Worm (Caenorhabditis elegans) whole organism, L2 larva: Measurements from ENCODE around the gene T05C3.6.

Source experiments
- C34F6.9 ChIP-seq: fragments of 150-350 bp; optimal IDR thresholded peaks from 2 replicates; lab custom pipeline; 2014; ENCODE audit warnings: missing biosample characterization, missing genetic modification characterization
- F13H6.1 ChIP-seq: sonication (generic microtip); optimal IDR thresholded peaks from 2 replicates; lab custom pipeline; 2016; ENCODE audit warnings: missing genetic modification characterization, missing compliant biosample characterization
- R02D3.7 ChIP-seq: fragments of 150-350 bp; optimal IDR thresholded peaks from 2 replicates; lab custom pipeline; 2014; ENCODE audit warnings: missing biosample characterization, missing genetic modification characterization
- alr-1 ChIP-seq: fragments of 150-350 bp; optimal IDR thresholded peaks from 2 replicates; lab custom pipeline; 2014; ENCODE audit warnings: missing biosample characterization, missing genetic modification characterization
- aly-2 ChIP-seq: fragments of 150-350 bp; optimal IDR thresholded peaks from 2 replicates; lab custom pipeline; 2014; ENCODE audit warnings: missing biosample characterization, missing genetic modification characterization
- ama-1 ChIP-seq: fragments of 150-350 bp; optimal IDR thresholded peaks from 2 replicates; lab custom pipeline; 2018; ENCODE audit warnings: inconsistent platforms
- ceh-16 ChIP-seq: fragments of 150-350 bp; optimal IDR thresholded peaks from 2 replicates; lab custom pipeline; 2014; ENCODE audit warnings: missing biosample characterization, missing genetic modification characterization
- ceh-82 ChIP-seq: fragments of 150-350 bp; optimal IDR thresholded peaks from 2 replicates; lab custom pipeline; 2014; ENCODE audit warnings: missing biosample characterization, missing genetic modification characterization
- crh-2 ChIP-seq: sonication (generic microtip); optimal IDR thresholded peaks from 2 replicates; lab custom pipeline; 2017; ENCODE audit warnings: missing biosample characterization, missing genetic modification characterization
- dmd-4 ChIP-seq: sonication (generic microtip); optimal IDR thresholded peaks from 2 replicates; lab custom pipeline; 2017; ENCODE audit warnings: missing biosample characterization, missing genetic modification characterization
- egl-27 ChIP-seq: sonication (generic microtip); optimal IDR thresholded peaks from 3 replicates; lab custom pipeline; 2017; ENCODE audit warnings: missing biosample characterization, missing genetic modification reagents, missing genetic modification characterization
- elt-1 ChIP-seq: fragments of 150-350 bp; optimal IDR thresholded peaks from 2 replicates; lab custom pipeline; 2014; ENCODE audit warnings: missing biosample characterization, missing genetic modification characterization
- elt-3 ChIP-seq: sonication (generic microtip); optimal IDR thresholded peaks from 2 replicates; lab custom pipeline; 2017; ENCODE audit warnings: missing biosample characterization, missing genetic modification characterization
- gmeb-1 ChIP-seq: fragments of 150-350 bp; optimal IDR thresholded peaks from 2 replicates; lab custom pipeline; 2014; ENCODE audit warnings: missing biosample characterization, missing genetic modification characterization
- lin-39 ChIP-seq: fragments of 150-350 bp; optimal IDR thresholded peaks from 2 replicates; lab custom pipeline; 2014; ENCODE audit warnings: missing biosample characterization, missing genetic modification reagents, missing genetic modification characterization
- lsy-2 ChIP-seq, 2 experiments: fragments of 150-350 bp in 1 of 2; sonication (generic microtip) in 1 of 2; optimal IDR thresholded peaks; 2 replicates each; lab custom pipeline; 2014 to 2017; ENCODE audit warnings: missing biosample characterization in 2 of 2, missing genetic modification characterization in 2 of 2
- mab-5 ChIP-seq: fragments of 150-350 bp; optimal IDR thresholded peaks from 2 replicates; lab custom pipeline; 2014; ENCODE audit warnings: missing biosample characterization, missing genetic modification characterization
- mbf-1 ChIP-seq: sonication (generic microtip); optimal IDR thresholded peaks from 2 replicates; lab custom pipeline; 2017; ENCODE audit warnings: missing biosample characterization, missing genetic modification characterization
- nhr-10 ChIP-seq: sonication (generic microtip); optimal IDR thresholded peaks from 2 replicates; lab custom pipeline; 2017; ENCODE audit warnings: missing biosample characterization, missing genetic modification characterization
- nhr-12 ChIP-seq: fragments of 150-350 bp; optimal IDR thresholded peaks from 2 replicates; lab custom pipeline; 2014; ENCODE audit warnings: missing biosample characterization, missing genetic modification characterization
- nhr-21 ChIP-seq: fragments of 150-350 bp; optimal IDR thresholded peaks from 2 replicates; lab custom pipeline; 2014; ENCODE audit warnings: missing biosample characterization, missing genetic modification characterization
- nhr-23 ChIP-seq: fragments of 150-350 bp; optimal IDR thresholded peaks from 2 replicates; lab custom pipeline; 2014; ENCODE audit warnings: missing biosample characterization, missing genetic modification reagents, missing genetic modification characterization
- nhr-25 ChIP-seq: fragments of 150-350 bp; sonication (generic microtip); optimal IDR thresholded peaks from 3 replicates; lab custom pipeline; 2014; ENCODE audit warnings: missing biosample characterization, missing genetic modification characterization
- nhr-6 ChIP-seq: fragments of 150-350 bp; optimal IDR thresholded peaks from 2 replicates; lab custom pipeline; 2014; ENCODE audit warnings: missing biosample characterization, missing genetic modification characterization
- nhr-77 ChIP-seq: fragments of 150-350 bp; optimal IDR thresholded peaks from 2 replicates; lab custom pipeline; 2014; ENCODE audit warnings: missing biosample characterization, missing genetic modification characterization
- sem-4 ChIP-seq: fragments of 150-350 bp; optimal IDR thresholded peaks from 2 replicates; lab custom pipeline; 2014; ENCODE audit warnings: missing biosample characterization, missing genetic modification reagents, missing genetic modification characterization
- sma-3 ChIP-seq: sonication (generic microtip); optimal IDR thresholded peaks from 2 replicates; lab custom pipeline; 2016; ENCODE audit warnings: missing genetic modification reagents, missing genetic modification characterization, missing compliant biosample characterization
- sma-9 ChIP-seq, 2 experiments: fragments of 150-350 bp in 1 of 2; sonication (generic microtip) in 1 of 2; optimal IDR thresholded peaks; 2 replicates each; lab custom pipeline; 2014 to 2016; ENCODE audit warnings: missing genetic modification characterization in 2 of 2, mild to moderate bottlenecking in 1 of 2, missing biosample characterization in 1 of 2, missing compliant biosample characterization in 1 of 2, missing genetic modification reagents in 1 of 2, moderate library complexity in 1 of 2
- snpc-4 ChIP-seq: fragments of 150-350 bp; optimal IDR thresholded peaks from 2 replicates; lab custom pipeline; 2014; ENCODE audit warnings: missing biosample characterization, missing genetic modification characterization
- unc-39 ChIP-seq: fragments of 150-350 bp; optimal IDR thresholded peaks from 2 replicates; lab custom pipeline; 2014; ENCODE audit warnings: missing biosample characterization, missing genetic modification characterization
- zag-1 ChIP-seq: fragments of 150-350 bp; optimal IDR thresholded peaks from 2 replicates; lab custom pipeline; 2014; ENCODE audit warnings: missing biosample characterization, missing genetic modification characterization
- ztf-1 ChIP-seq: fragments of 200-800 bp; sonication (Bioruptor generic); conservative IDR thresholded peaks from 2 replicates; pipeline ENCODE4 v1.3.6; 2022; ENCODE audit warnings: missing genetic modification characterization, missing compliant biosample characterization
- ztf-11 ChIP-seq: sonication (generic microtip); optimal IDR thresholded peaks from 2 replicates; lab custom pipeline; 2017; ENCODE audit warnings: missing biosample characterization, missing genetic modification characterization
- ztf-4 ChIP-seq: fragments of 150-350 bp; optimal IDR thresholded peaks from 2 replicates; lab custom pipeline; 2014; ENCODE audit warnings: missing biosample characterization, missing genetic modification characterization

Gene T05C3.6

ce11 chrV:5488766-5489165 is 1.5 kb upstream of the T05C3.6 start, which contains the start of gene grl-18:
Gene grl-18 (minus strand): TSS chrV:5488866.
- TF ChIP-seq sem-4 (tag; lab: Kevin White, UChicago), result no peak
- TF ChIP-seq lin-39 (tag; lab: Kevin White, UChicago), result no peak
- TF ChIP-seq alr-1 (tag; lab: Kevin White, UChicago), result no peak
- no peak for TF ChIP-seq lsy-2 (tag; optimal IDR thresholded peaks at IDR 0.05; lab: Kevin White, UChicago)
- TF ChIP-seq gmeb-1 (tag; lab: Kevin White, UChicago), result no peak
- no peak for TF ChIP-seq nhr-77 (tag; lab: Kevin White, UChicago)

- TF ChIP-seq mab-5 (tag; lab: Kevin White, UChicago) (no peak), ceh-82 (tag; lab: Kevin White, UChicago) (no peak), ztf-1 (GFP tag; lab: Robert Waterston, UW) (no peak), ama-1 (lab: Kevin White, UChicago) (no peak), gmeb-1 (tag; lab: Kevin White, UChicago) (no peak), nhr-21 (tag; lab: Kevin White, UChicago) (no peak), elt-3 (tag; lab: Kevin White, UChicago) (no peak), nhr-25 (tag; lab: Kevin White, UChicago) (no peak), unc-39 (tag; lab: Kevin White, UChicago) (no peak), snpc-4 (no peak), elt-1 (tag; lab: Kevin White, UChicago) (no peak), sem-4 (tag; lab: Kevin White, UChicago) (no peak), lsy-2 (tag; optimal IDR thresholded peaks at IDR 0.05; lab: Kevin White, UChicago) (no peak), mbf-1 (tag; lab: Kevin White, UChicago) (no peak), nhr-12 (tag; lab: Kevin White, UChicago) (no peak), aly-2 (tag; lab: Kevin White, UChicago) (no peak), ztf-11 (tag; lab: Kevin White, UChicago) (no peak), dmd-4 (tag; lab: Kevin White, UChicago) (no peak)
Measured at ce11 chrV:5493447-5493846, 3.2 kb downstream of the T05C3.6 start, which contains the start of gene T05C3.2. Gene T05C3.2 (plus strand): TSS chrV:5493747.

- TF ChIP-seq lsy-2 (tag; optimal IDR thresholded peaks at IDR 0.05; lab: Kevin White, UChicago), result no peak
- no peak for TF ChIP-seq mab-5 (tag; lab: Kevin White, UChicago)
- TF ChIP-seq nhr-12 (tag; lab: Kevin White, UChicago), result no peak
- no peak for TF ChIP-seq ztf-1 (GFP tag; lab: Robert Waterston, UW)
- no peak for TF ChIP-seq elt-1 (tag; lab: Kevin White, UChicago)
- TF ChIP-seq snpc-4, result no peak
- TF ChIP-seq nhr-21 (tag; lab: Kevin White, UChicago), result no peak
- TF ChIP-seq ztf-4 (tag; lab: Kevin White, UChicago), result no peak
- TF ChIP-seq nhr-23 (tag; lab: Kevin White, UChicago), result no peak
- TF ChIP-seq ceh-16, result no peak
- no peak for TF ChIP-seq zag-1 (tag; lab: Kevin White, UChicago)
- TF ChIP-seq crh-2 (tag; lab: Kevin White, UChicago), result no peak
Measured at ce11 chrV:5499475-5499874, 9.2 kb downstream of the T05C3.6 start.

ce11 chrV:5502701-5503100 is 12.5 kb downstream of the T05C3.6 start:
- peak; percentile 6 for TF ChIP-seq sma-3 (GFP tag; lab: Kevin White, UChicago)
- TF ChIP-seq ama-1 (lab: Kevin White, UChicago), result peak; percentile 29
- TF ChIP-seq gmeb-1 (tag; lab: Kevin White, UChicago), result no peak

ce11 chrV:5504295-5504694 is 14.1 kb downstream of the T05C3.6 start:
- TF ChIP-seq nhr-12 (tag; lab: Kevin White, UChicago) (no peak), egl-27 (tag; lab: Kevin White, UChicago) (no peak), sem-4 (tag; lab: Kevin White, UChicago) (no peak), nhr-10 (tag; lab: Kevin White, UChicago) (no peak), nhr-6 (tag; lab: Kevin White, UChicago) (no peak), sma-9 (GFP tag; optimal IDR thresholded peaks at IDR 0.05; lab: Kevin White, UChicago) (no peak), sma-9 (tag; optimal IDR thresholded peaks at IDR 0.05; lab: Kevin White, UChicago) (no peak), snpc-4 (no peak), nhr-21 (tag; lab: Kevin White, UChicago) (no peak), elt-1 (tag; lab: Kevin White, UChicago) (no peak), C34F6.9 (no peak), R02D3.7 (tag; lab: Kevin White, UChicago) (no peak), dmd-4 (tag; lab: Kevin White, UChicago) (no peak), F13H6.1 (tag; lab: Kevin White, UChicago) (no peak), ztf-4 (tag; lab: Kevin White, UChicago) (no peak)
- TF ChIP-seq, all 48 proteins: peak for 0
